Fruit fly (Drosophila melanogaster) whole organism, embryonic: ENCODE data around the gene rt.

Experiments used
- Aef1 ChIP-seq: fragments of 200-800 bp; sonication (Bioruptor generic); IDR thresholded peaks from 3 replicates; pipeline ENCODE4 v1.3.6; 2022; ENCODE audit warnings: missing biosample characterization, missing genetic modification characterization
- CG10147 ChIP-seq: fragments of 200-800 bp; sonication (Bioruptor generic); optimal IDR thresholded peaks from 2 replicates; lab custom pipeline; 2019; ENCODE audit warnings: missing biosample characterization, mild to moderate bottlenecking, missing genetic modification characterization, moderate library complexity
- CG10267 ChIP-seq: fragments of 200-800 bp; sonication (Bioruptor generic); optimal IDR thresholded peaks from 2 replicates; lab custom pipeline; 2018; ENCODE audit warnings: missing biosample characterization, mild to moderate bottlenecking, missing genetic modification characterization, moderate library complexity
- CG10565 ChIP-seq: fragments of 200-800 bp; sonication (Bioruptor generic); optimal IDR thresholded peaks from 3 replicates; lab custom pipeline; 2016; ENCODE audit warnings: missing biosample characterization, mild to moderate bottlenecking, missing genetic modification characterization
- CG11085 ChIP-seq: fragments of 200-800 bp; sonication (Bioruptor generic); IDR thresholded peaks from 2 replicates; pipeline ENCODE4 v1.3.6; 2022; ENCODE audit warnings: missing biosample characterization, missing genetic modification characterization
- CG11504 ChIP-seq: fragments of 200-800 bp; sonication (Bioruptor generic); optimal IDR thresholded peaks from 3 replicates; lab custom pipeline; 2019; ENCODE audit warnings: missing biosample characterization, mild to moderate bottlenecking, missing genetic modification characterization, moderate library complexity
- CG13424 ChIP-seq: fragments of 200-800 bp; sonication (Bioruptor generic); optimal IDR thresholded peaks from 2 replicates; lab custom pipeline; 2019; ENCODE audit warnings: missing biosample characterization, mild to moderate bottlenecking, missing genetic modification characterization, moderate library complexity
- CG1603 ChIP-seq: fragments of 200-800 bp; sonication (Bioruptor generic); optimal IDR thresholded peaks from 2 replicates; lab custom pipeline; 2019; ENCODE audit warnings: missing biosample characterization, mild to moderate bottlenecking, missing genetic modification characterization, moderate library complexity
- CG18764 ChIP-seq: fragments of 200-800 bp; sonication (Bioruptor generic); optimal IDR thresholded peaks from 3 replicates; lab custom pipeline; 2016; ENCODE audit warnings: missing biosample characterization, missing genetic modification characterization
- CG2199 ChIP-seq: fragments of 200-800 bp; sonication (Bioruptor generic); IDR thresholded peaks from 3 replicates; pipeline ENCODE4 v1.3.6; 2022; ENCODE audit warnings: missing biosample characterization, missing genetic modification characterization
- CG3163 ChIP-seq: fragments of 200-800 bp; sonication (Bioruptor generic); optimal IDR thresholded peaks from 3 replicates; lab custom pipeline; 2016; ENCODE audit warnings: missing biosample characterization, missing genetic modification characterization
- CG42726 ChIP-seq: fragments of 200-800 bp; sonication (Bioruptor generic); IDR thresholded peaks from 2 replicates; pipeline ENCODE4 v1.3.6; 2022; ENCODE audit warnings: missing biosample characterization, missing genetic modification characterization; ENCODE audit not compliant: partially characterized antibody
- CG4617 ChIP-seq: fragments of 200-800 bp; sonication (Bioruptor generic); optimal IDR thresholded peaks from 3 replicates; lab custom pipeline; 2016; ENCODE audit warnings: missing biosample characterization, missing genetic modification characterization, borderline replicate concordance
- CG6175 ChIP-seq: fragments of 200-800 bp; sonication (Bioruptor generic); IDR thresholded peaks from 3 replicates; pipeline ENCODE4 v1.3.6; 2022; ENCODE audit warnings: missing biosample characterization, missing genetic modification characterization
- CG6689 ChIP-seq: fragments of 200-800 bp; sonication (Bioruptor generic); IDR thresholded peaks from 2 replicates; pipeline ENCODE4 v1.3.6; 2022; ENCODE audit warnings: missing biosample characterization, missing genetic modification characterization
- CG7357 ChIP-seq: fragments of 200-800 bp; sonication (Bioruptor generic); IDR thresholded peaks from 3 replicates; pipeline ENCODE4 v1.3.6; 2022; ENCODE audit warnings: missing biosample characterization, missing genetic modification characterization
- CG7556 ChIP-seq: fragments of 200-800 bp; sonication (Bioruptor generic); optimal IDR thresholded peaks from 2 replicates; lab custom pipeline; 2017; ENCODE audit warnings: missing biosample characterization, mild to moderate bottlenecking, missing genetic modification characterization
- CG7963 ChIP-seq: fragments of 200-800 bp; sonication (Bioruptor generic); IDR thresholded peaks from 3 replicates; pipeline ENCODE4 v1.3.6; 2022; ENCODE audit warnings: missing biosample characterization, missing genetic modification characterization; ENCODE audit not compliant: partially characterized antibody
- CG8478 ChIP-seq: fragments of >200 bp; optimal IDR thresholded peaks from 2 replicates; lab custom pipeline; 2018
- CG9932 ChIP-seq: fragments of 200-800 bp; sonication (Bioruptor generic); IDR thresholded peaks from 2 replicates; pipeline ENCODE4 v1.3.6; 2022; ENCODE audit warnings: missing biosample characterization, missing genetic modification characterization
- Doc3 ChIP-seq: fragments of 200-800 bp; sonication (Bioruptor generic); IDR thresholded peaks from 3 replicates; pipeline ENCODE4 v1.3.6; 2022; ENCODE audit warnings: missing biosample characterization, missing genetic modification characterization; ENCODE audit not compliant: partially characterized antibody
- Fer2 ChIP-seq: fragments of 200-800 bp; sonication (Bioruptor generic); optimal IDR thresholded peaks from 2 replicates; lab custom pipeline; 2018; ENCODE audit warnings: missing biosample characterization, mild to moderate bottlenecking, missing genetic modification characterization, moderate library complexity
- Gug ChIP-seq: fragments of 200-800 bp; sonication (Bioruptor generic); IDR thresholded peaks from 4 replicates; pipeline ENCODE4 v1.3.6; 2022; ENCODE audit warnings: missing biosample characterization, missing genetic modification characterization
- Hr51 ChIP-seq, 2 experiments: fragments of 200-800 bp; sonication (Bioruptor generic); optimal IDR thresholded peaks; 2 replicates in 1 of 2; 3 replicates in 1 of 2; lab custom pipeline; 2016 to 2018; ENCODE audit warnings: missing biosample characterization in 2 of 2, missing genetic modification characterization in 2 of 2, mild to moderate bottlenecking in 1 of 2, moderate library complexity in 1 of 2
- MBD-R2 ChIP-seq: fragments of 200-800 bp; sonication (Bioruptor generic); IDR thresholded peaks from 2 replicates; pipeline ENCODE4 v1.3.6; 2022; ENCODE audit warnings: missing biosample characterization, missing genetic modification characterization
- NFAT ChIP-seq: fragments of 200-800 bp; sonication (Bioruptor generic); IDR thresholded peaks from 2 replicates; pipeline ENCODE4 v1.3.6; 2022; ENCODE audit warnings: missing biosample characterization, missing genetic modification characterization
- Nf-YA ChIP-seq: fragments of 200-800 bp; sonication (Bioruptor generic); IDR thresholded peaks from 2 replicates; pipeline ENCODE4 v1.3.6; 2022; ENCODE audit warnings: missing biosample characterization, missing genetic modification characterization
- Sin3A ChIP-seq: fragments of >200 bp; optimal IDR thresholded peaks from 2 replicates; lab custom pipeline; 2018
- Sox100B ChIP-seq: fragments of 200-800 bp; sonication (Bioruptor generic); optimal IDR thresholded peaks from 3 replicates; lab custom pipeline; 2018; ENCODE audit warnings: missing biosample characterization, mild to moderate bottlenecking, missing genetic modification characterization
- Ssrp ChIP-seq: fragments of 200-800 bp; sonication (Bioruptor generic); optimal IDR thresholded peaks from 2 replicates; lab custom pipeline; 2018; ENCODE audit warnings: missing biosample characterization, mild to moderate bottlenecking, missing genetic modification characterization, moderate library complexity
- Tbp ChIP-seq: fragments of >200 bp; optimal IDR thresholded peaks from 2 replicates; lab custom pipeline; 2018; ENCODE audit warnings: missing biosample characterization, missing genetic modification characterization
- ato ChIP-seq: fragments of 200-800 bp; sonication (Bioruptor generic); IDR thresholded peaks from 2 replicates; pipeline ENCODE4 v1.3.6; 2022; ENCODE audit warnings: missing biosample characterization, missing genetic modification characterization; ENCODE audit not compliant: partially characterized antibody
- az2 ChIP-seq: fragments of 200-800 bp; sonication (Bioruptor generic); optimal IDR thresholded peaks from 3 replicates; lab custom pipeline; 2016; ENCODE audit warnings: missing biosample characterization, missing genetic modification characterization
- fd3F ChIP-seq: fragments of 200-800 bp; sonication (Bioruptor generic); optimal IDR thresholded peaks from 2 replicates; lab custom pipeline; 2018; ENCODE audit warnings: missing biosample characterization, mild to moderate bottlenecking, missing genetic modification characterization, moderate library complexity
- gsb ChIP-seq: fragments of 200-800 bp; sonication (Bioruptor generic); IDR thresholded peaks from 2 replicates; pipeline ENCODE4 v1.3.6; 2022; ENCODE audit warnings: missing biosample characterization, missing genetic modification characterization
- hb ChIP-seq: fragments of 200-800 bp; sonication (Bioruptor generic); IDR thresholded peaks from 3 replicates; pipeline ENCODE4 v1.3.6; 2022; ENCODE audit warnings: missing biosample characterization, missing genetic modification characterization; ENCODE audit not compliant: partially characterized antibody
- ind ChIP-seq: fragments of 200-800 bp; sonication (Bioruptor generic); optimal IDR thresholded peaks from 3 replicates; lab custom pipeline; 2016; ENCODE audit warnings: missing biosample characterization, missing genetic modification characterization
- kay ChIP-seq: fragments of 200-800 bp; sonication (Bioruptor generic); optimal IDR thresholded peaks from 2 replicates; lab custom pipeline; 2016; ENCODE audit warnings: missing biosample characterization, missing genetic modification characterization
- lbe ChIP-seq: fragments of 200-800 bp; sonication (Bioruptor generic); optimal IDR thresholded peaks from 2 replicates; lab custom pipeline; 2016; ENCODE audit warnings: missing biosample characterization, mild to moderate bottlenecking, missing genetic modification characterization
- lola ChIP-seq, 3 experiments: fragments of >200 bp in 2 of 3; fragments of 200-800 bp in 1 of 3; sonication (Bioruptor generic) in 1 of 3; optimal IDR thresholded peaks; 2 replicates each; lab custom pipeline; 2017 to 2019; ENCODE audit warnings: missing biosample characterization in 3 of 3, missing genetic modification characterization in 3 of 3, mild to moderate bottlenecking in 1 of 3, moderate library complexity in 1 of 3
- maf-S ChIP-seq: fragments of 200-800 bp; sonication (Bioruptor generic); optimal IDR thresholded peaks from 2 replicates; lab custom pipeline; 2016; ENCODE audit warnings: missing biosample characterization, missing genetic modification characterization
- otp ChIP-seq: fragments of 200-800 bp; sonication (Bioruptor generic); IDR thresholded peaks from 3 replicates; pipeline ENCODE4, ENCODE4 v1.3.6; 2022; ENCODE audit warnings: missing biosample characterization, missing genetic modification characterization
- p53 ChIP-seq: fragments of 200-800 bp; sonication (Bioruptor generic); optimal IDR thresholded peaks from 2 replicates; lab custom pipeline; 2016; ENCODE audit warnings: missing biosample characterization, missing genetic modification characterization
- pho ChIP-seq: fragments of 200-800 bp; sonication (Bioruptor generic); optimal IDR thresholded peaks from 2 replicates; lab custom pipeline; 2016; ENCODE audit warnings: missing biosample characterization, missing genetic modification characterization
- sens ChIP-seq: fragments of 200-800 bp; sonication (Bioruptor generic); peaks from one replicate; lab custom pipeline; 2016; ENCODE audit warnings: missing biosample characterization, missing genetic modification characterization
- tll ChIP-seq, 2 experiments: fragments of 200-800 bp in 1 of 2; fragments of >200 bp in 1 of 2; sonication (Bioruptor generic) in 1 of 2; optimal IDR thresholded peaks; 2 replicates each; lab custom pipeline; 2017 to 2019; ENCODE audit warnings: missing biosample characterization in 2 of 2, missing genetic modification characterization in 2 of 2, mild to moderate bottlenecking in 1 of 2, moderate library complexity in 1 of 2
- trem ChIP-seq: fragments of 200-800 bp; optimal IDR thresholded peaks from 3 replicates; lab custom pipeline; 2019; ENCODE audit warnings: missing biosample characterization, mild to moderate bottlenecking, missing genetic modification characterization, moderate library complexity
- tx ChIP-seq: fragments of 200-800 bp; sonication (Bioruptor generic); optimal IDR thresholded peaks from 2 replicates; lab custom pipeline; 2016; ENCODE audit warnings: missing biosample characterization, missing genetic modification characterization
- wdn ChIP-seq: fragments of 200-800 bp; sonication (Bioruptor generic); IDR thresholded peaks from 2 replicates; pipeline ENCODE4 v1.3.6; 2022; ENCODE audit warnings: missing biosample characterization, missing genetic modification characterization

The rt gene

DNA sequence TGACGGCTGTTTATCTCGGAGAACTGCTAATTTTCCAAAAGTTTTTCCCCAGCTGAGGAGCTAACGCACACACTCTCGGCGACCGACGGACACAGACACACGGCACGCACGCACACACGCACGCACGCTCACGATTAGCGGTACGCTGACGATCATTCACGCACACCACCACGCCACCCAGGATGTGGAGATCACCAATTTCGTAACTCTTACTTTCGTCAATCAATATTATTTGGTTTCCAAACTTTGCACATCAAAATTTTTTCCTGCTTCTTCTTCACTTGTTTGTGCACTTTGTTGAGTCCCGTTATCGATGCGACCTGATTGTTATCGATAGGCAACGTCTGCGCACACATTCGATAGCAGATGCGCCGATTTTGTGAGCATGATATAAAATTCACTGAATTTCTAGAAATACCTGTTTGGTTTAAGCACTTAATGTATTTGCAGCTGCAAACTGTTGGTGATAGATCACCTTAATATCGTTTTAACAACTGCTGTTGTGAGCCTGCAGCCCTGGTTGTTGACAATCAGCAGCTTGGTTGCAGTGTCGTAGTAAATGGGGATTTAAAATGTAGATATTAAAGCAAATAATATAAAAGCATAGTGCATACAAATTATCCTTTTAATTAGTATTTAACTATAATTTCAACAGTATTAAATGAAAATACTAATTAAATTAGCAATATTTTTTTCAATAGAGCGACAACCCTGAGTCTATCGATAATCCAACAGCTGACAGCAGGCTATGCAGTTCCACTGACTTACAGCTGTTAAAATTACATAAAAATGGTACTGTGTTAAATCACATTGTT lies 25.4 kb downstream of the rt start, which contains the start of the genes CG7394 and Mob2 (continued):
- TF ChIP-seq lola (GFP tag; optimal IDR thresholded peaks at IDR 0.05; lab: Kevin White, UChicago) (peak in 1 of 3 experiments; percentile 85), CG42726 (GFP tag; lab: Robert Waterston, UW) (no peak; the same call in 1 of the 2 replicates), trem (tag; lab: Kevin White, UChicago) (peak; percentile 79), CG18764 (GFP tag; lab: Kevin White, UChicago) (peak; percentile 88), tll (GFP tag; optimal IDR thresholded peaks at IDR 0.05; lab: Kevin White, UChicago) (peak in 1 of 2 experiments; percentile 40), sens (GFP tag; lab: Kevin White, UChicago) (peak; percentile 97), CG6175 (GFP tag; lab: Robert Waterston, UW) (peak; percentile 83), Hr51 (GFP tag; optimal IDR thresholded peaks at IDR 0.05; lab: Kevin White, UChicago) (peak; percentile 88 to 92), CG13424 (peak; percentile 93), kay (GFP tag; lab: Kevin White, UChicago) (peak; percentile 84), Fer2 (tag; lab: Kevin White, UChicago) (peak; percentile 84), fd3F (peak; percentile 90), pho (GFP tag; lab: Kevin White, UChicago) (peak; percentile 87), hb (peak; percentile 60; the same call in 2 of the 3 replicates), CG7963 (GFP tag; lab: Robert Waterston, UW) (peak; percentile 53; the same call in 1 of the 3 replicates), CG11085 (peak; percentile 87), Tbp (GFP tag; lab: Kevin White, UChicago) (no peak), CG3163 (GFP tag; lab: Kevin White, UChicago) (peak; percentile 66), CG7556 (GFP tag; lab: Kevin White, UChicago) (peak; percentile 85), CG9932 (GFP tag; lab: Robert Waterston, UW) (peak; percentile 96), CG6689 (GFP tag; lab: Robert Waterston, UW) (peak; percentile 90), wdn (GFP tag; lab: Robert Waterston, UW) (peak; percentile 93), CG11504 (peak; percentile 89), lbe (GFP tag; lab: Kevin White, UChicago) (peak; percentile 88), CG8478 (lab: Kevin White, UChicago) (no peak), Nf-YA (GFP tag; lab: Robert Waterston, UW) (peak; percentile 76), Doc3 (peak; percentile 93), CG2199 (GFP tag; lab: Robert Waterston, UW) (no peak), CG10147 (GFP tag; lab: Kevin White, UChicago) (peak; percentile 51), CG4617 (GFP tag; lab: Kevin White, UChicago) (peak; percentile 85), tx (peak; percentile 81), CG10267 (tag; lab: Kevin White, UChicago) (peak; percentile 85), CG10565 (no peak), maf-S (GFP tag; lab: Kevin White, UChicago) (no peak), CG1603 (peak; percentile 78), ato (peak; percentile 62), ind (GFP tag; lab: Kevin White, UChicago) (peak; percentile 90), Sin3A (peak; percentile 92), Sox100B (GFP tag; lab: Kevin White, UChicago) (peak; percentile 79), MBD-R2 (GFP tag; lab: Robert Waterston, UW) (peak; percentile 81), az2 (GFP tag; lab: Kevin White, UChicago) (peak; percentile 92), gsb (GFP tag; lab: Robert Waterston, UW) (peak; percentile 85), Gug (GFP tag; lab: Robert Waterston, UW) (peak; percentile 87; the same call in 3 of the 4 replicates), Aef1 (GFP tag; lab: Robert Waterston, UW) (peak; percentile 90), p53 (GFP tag; lab: Kevin White, UChicago) (peak; percentile 20), NFAT (GFP tag; lab: Robert Waterston, UW) (peak; percentile 91), CG7357 (GFP tag; lab: Robert Waterston, UW) (peak; percentile 80), otp (GFP tag; lab: Robert Waterston, UW) (peak; percentile 79; the same call in 2 of the 3 replicates), Ssrp (tag; lab: Kevin White, UChicago) (peak; percentile 86)
